Worm (Caenorhabditis elegans): ENCODE results near the gene Y61A9LA.12.

DNA sequence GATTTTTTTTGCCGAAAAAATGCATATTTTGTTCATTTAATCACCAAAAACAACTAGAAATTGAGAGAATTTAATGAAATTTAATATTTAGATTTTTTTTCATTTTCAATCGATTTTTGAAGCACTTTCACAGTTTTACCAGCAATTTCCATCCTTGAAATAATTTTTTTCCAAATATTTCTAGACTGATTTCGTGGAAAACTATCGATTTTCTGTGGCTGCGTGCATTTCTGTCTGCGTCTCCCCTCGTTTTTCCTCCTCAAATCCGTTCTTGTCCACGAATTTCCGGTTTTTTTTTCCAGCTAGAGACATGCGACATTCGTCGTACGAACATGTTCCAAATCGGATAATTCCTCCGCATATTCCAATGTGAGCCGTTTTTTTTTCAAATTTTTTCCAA, 17.2 kb downstream of the Y61A9LA.12 start, which contains the start of gene Y61A9LA.3:
- no peak for TF ChIP-seq ama-1 (optimal IDR thresholded peaks at IDR 0.05)
- TF ChIP-seq tra-4 (tag; optimal IDR thresholded peaks at IDR 0.05), result no peak
- no peak for TF ChIP-seq flt-1 (GFP tag; IDR thresholded peaks at IDR 0.05)
- TF ChIP-seq sea-1 (GFP tag; conservative IDR thresholded peaks at IDR 0.05), result no peak

Data from whole organism, early embryonic.